Fruit fly (Drosophila melanogaster) S2 (cell line): ENCODE results near the gene Strip.

Experiments
- CG8478 ChIP-seq: fragments of >200 bp; optimal IDR thresholded peaks from 2 replicates; lab custom pipeline; 2018
- CTCF ChIP-seq, 2 experiments: fragments of >200 bp; optimal IDR thresholded peaks; 2 replicates each; lab custom pipeline; 2018

DNA sequence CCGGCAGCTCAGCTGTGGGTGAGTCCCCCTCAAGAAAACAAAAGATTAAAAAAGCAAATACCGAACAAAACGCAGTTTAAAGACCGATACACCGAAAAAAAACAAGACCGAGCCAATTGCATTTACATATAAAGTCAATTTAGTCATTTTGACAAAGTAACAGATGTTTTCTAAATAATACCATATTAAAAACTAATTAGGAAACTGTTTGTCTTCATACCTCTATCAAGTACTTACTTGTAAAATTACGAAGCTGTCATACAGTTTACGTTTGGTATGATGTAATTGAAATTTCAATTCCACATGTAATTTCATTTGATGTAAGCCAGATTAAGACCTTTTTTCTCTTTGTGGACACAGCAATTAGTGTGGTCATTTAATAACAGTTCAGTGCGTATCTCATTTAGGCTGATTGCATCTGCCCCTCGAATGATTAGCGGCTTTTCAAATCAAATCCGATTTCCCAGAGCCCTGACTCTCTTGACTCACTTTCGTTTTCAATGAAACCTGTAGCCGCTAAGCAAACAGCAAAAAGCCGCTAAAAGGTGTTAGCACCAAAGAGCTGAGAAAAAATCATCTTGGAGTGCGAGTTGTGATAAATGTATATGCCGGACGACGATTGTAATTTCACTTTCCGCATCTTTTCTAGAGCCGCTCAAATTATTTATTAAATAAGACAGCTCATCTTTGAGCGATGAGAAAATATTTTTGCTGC lies 54.1 kb downstream of the Strip start:
- TF ChIP-seq CG8478 (lab: Kevin White, UChicago) (no peak), CTCF (optimal IDR thresholded peaks at IDR 0.05; lab: Kevin White, UChicago) (no peak)
